Worm (Caenorhabditis elegans) whole organism, mixed stage, embryonic: Measurements from ENCODE around the gene F01D5.1.

Experiments
- bed-3 ChIP-seq: fragments of 200-800 bp; sonication (Bioruptor generic); optimal IDR thresholded peaks from 3 replicates; lab custom pipeline; 2018; ENCODE audit warnings: mild to moderate bottlenecking, missing genetic modification characterization, moderate library complexity, missing compliant biosample characterization
- blmp-1 ChIP-seq: fragments of 150-350 bp; optimal IDR thresholded peaks from 2 replicates; lab custom pipeline; 2014; ENCODE audit warnings: missing biosample characterization, missing genetic modification characterization
- ceh-39 ChIP-seq: fragments of 150-350 bp; optimal IDR thresholded peaks from 2 replicates; lab custom pipeline; 2014; ENCODE audit warnings: missing biosample characterization, missing genetic modification characterization
- ceh-43 ChIP-seq: fragments of 200-800 bp; sonication (Bioruptor generic); optimal IDR thresholded peaks from 2 replicates; lab custom pipeline; 2018; ENCODE audit warnings: mild to moderate bottlenecking, missing genetic modification characterization, moderate library complexity, missing compliant biosample characterization
- ces-1 ChIP-seq: fragments of 150-350 bp; optimal IDR thresholded peaks from 2 replicates; lab custom pipeline; 2014; ENCODE audit warnings: missing biosample characterization, missing genetic modification reagents, missing genetic modification characterization
- cnd-1 ChIP-seq: fragments of 200-800 bp; sonication (Bioruptor generic); optimal IDR thresholded peaks from 2 replicates; lab custom pipeline; 2018; ENCODE audit warnings: mild to moderate bottlenecking, missing genetic modification characterization, missing compliant biosample characterization
- elt-1 ChIP-seq: sonication (generic microtip); optimal IDR thresholded peaks from 2 replicates; lab custom pipeline; 2017; ENCODE audit warnings: missing genetic modification characterization, mild to moderate bottlenecking, missing compliant biosample characterization, antibody characterized with exemption, moderate library complexity, borderline replicate concordance; ENCODE audit not compliant: insufficient read depth
- elt-3 ChIP-seq: fragments of 150-350 bp; optimal IDR thresholded peaks from 2 replicates; lab custom pipeline; 2014; ENCODE audit warnings: missing biosample characterization, missing genetic modification characterization
- flh-1 ChIP-seq: fragments of 200-800 bp; sonication (Bioruptor generic); optimal IDR thresholded peaks from 2 replicates; lab custom pipeline; 2018; ENCODE audit warnings: mild to moderate bottlenecking, missing genetic modification characterization, moderate library complexity, missing compliant biosample characterization
- ham-2 ChIP-seq: fragments of 200-800 bp; sonication (Bioruptor generic); optimal IDR thresholded peaks from 2 replicates; lab custom pipeline; 2018; ENCODE audit warnings: mild to moderate bottlenecking, missing genetic modification characterization, missing compliant biosample characterization
- hlh-1 ChIP-seq: fragments of 150-350 bp; optimal IDR thresholded peaks from 2 replicates; lab custom pipeline; 2014; ENCODE audit warnings: missing biosample characterization, missing genetic modification reagents, missing genetic modification characterization
- lin-13 ChIP-seq: fragments of 150-350 bp; optimal IDR thresholded peaks from 2 replicates; lab custom pipeline; 2014; ENCODE audit warnings: missing biosample characterization, missing genetic modification characterization
- lin-32 ChIP-seq: fragments of 200-800 bp; sonication (Bioruptor generic); optimal IDR thresholded peaks from 2 replicates; lab custom pipeline; 2018; ENCODE audit warnings: mild to moderate bottlenecking, missing genetic modification characterization, missing compliant biosample characterization
- lsy-2 ChIP-seq: fragments of 150-350 bp; optimal IDR thresholded peaks from 2 replicates; lab custom pipeline; 2014; ENCODE audit warnings: missing biosample characterization, missing genetic modification characterization
- mab-5 ChIP-seq: fragments of 150-350 bp; optimal IDR thresholded peaks from 2 replicates; lab custom pipeline; 2014; ENCODE audit warnings: missing biosample characterization, missing genetic modification characterization
- mep-1 ChIP-seq: fragments of 150-350 bp; optimal IDR thresholded peaks from 2 replicates; lab custom pipeline; 2017; ENCODE audit warnings: missing biosample characterization, missing genetic modification reagents, missing genetic modification characterization, inconsistent platforms
- mls-2 ChIP-seq: sonication (generic microtip); optimal IDR thresholded peaks from 2 replicates; lab custom pipeline; 2016; ENCODE audit warnings: mild to moderate bottlenecking, missing genetic modification characterization, moderate library complexity, missing compliant biosample characterization
- nhr-12 ChIP-seq: fragments of 150-350 bp; optimal IDR thresholded peaks from 2 replicates; lab custom pipeline; 2014; ENCODE audit warnings: missing biosample characterization, missing genetic modification characterization
- nhr-2 ChIP-seq: fragments of 150-350 bp; optimal IDR thresholded peaks from 2 replicates; lab custom pipeline; 2014; ENCODE audit warnings: missing biosample characterization, missing genetic modification characterization
- nhr-237 ChIP-seq: fragments of 150-350 bp; optimal IDR thresholded peaks from 2 replicates; lab custom pipeline; 2014; ENCODE audit warnings: missing biosample characterization, missing genetic modification characterization
- nhr-28 ChIP-seq: fragments of 150-350 bp; optimal IDR thresholded peaks from 2 replicates; lab custom pipeline; 2014; ENCODE audit warnings: missing biosample characterization, missing genetic modification characterization
- pha-4 ChIP-seq: fragments of 150-350 bp; optimal IDR thresholded peaks from 2 replicates; lab custom pipeline; 2018; ENCODE audit warnings: missing biosample characterization, missing genetic modification reagents, missing genetic modification characterization
- sem-2 ChIP-seq: fragments of 200-800 bp; sonication (Bioruptor generic); optimal IDR thresholded peaks from 2 replicates; lab custom pipeline; 2018; ENCODE audit warnings: mild to moderate bottlenecking, missing genetic modification characterization, missing compliant biosample characterization
- snpc-4 ChIP-seq: fragments of 150-350 bp; optimal IDR thresholded peaks from 2 replicates; lab custom pipeline; 2014; ENCODE audit warnings: missing biosample characterization, missing genetic modification characterization
- sptf-1 ChIP-seq: sonication (generic microtip); optimal IDR thresholded peaks from 2 replicates; lab custom pipeline; 2017; ENCODE audit warnings: mild to moderate bottlenecking, missing genetic modification characterization, moderate library complexity, missing compliant biosample characterization
- tbx-8 ChIP-seq: fragments of 200-800 bp; sonication (Bioruptor generic); optimal IDR thresholded peaks from 2 replicates; lab custom pipeline; 2018; ENCODE audit warnings: mild to moderate bottlenecking, missing genetic modification characterization, moderate library complexity, missing compliant biosample characterization
- unc-120 ChIP-seq: sonication (generic microtip); optimal IDR thresholded peaks from 2 replicates; lab custom pipeline; 2017; ENCODE audit warnings: missing genetic modification characterization, missing compliant biosample characterization; ENCODE audit not compliant: poor library complexity, severe bottlenecking
- unc-39 ChIP-seq: fragments of 150-350 bp; optimal IDR thresholded peaks from 2 replicates; lab custom pipeline; 2014; ENCODE audit warnings: missing biosample characterization, missing genetic modification characterization
- unc-62 ChIP-seq: fragments of 150-350 bp; optimal IDR thresholded peaks from 2 replicates; lab custom pipeline; 2014; ENCODE audit warnings: missing biosample characterization, missing genetic modification reagents, missing genetic modification characterization
- ztf-11 ChIP-seq: fragments of 150-350 bp; optimal IDR thresholded peaks from 2 replicates; lab custom pipeline; 2014; ENCODE audit warnings: missing biosample characterization, missing genetic modification characterization

F01D5.1 gene

DNA sequence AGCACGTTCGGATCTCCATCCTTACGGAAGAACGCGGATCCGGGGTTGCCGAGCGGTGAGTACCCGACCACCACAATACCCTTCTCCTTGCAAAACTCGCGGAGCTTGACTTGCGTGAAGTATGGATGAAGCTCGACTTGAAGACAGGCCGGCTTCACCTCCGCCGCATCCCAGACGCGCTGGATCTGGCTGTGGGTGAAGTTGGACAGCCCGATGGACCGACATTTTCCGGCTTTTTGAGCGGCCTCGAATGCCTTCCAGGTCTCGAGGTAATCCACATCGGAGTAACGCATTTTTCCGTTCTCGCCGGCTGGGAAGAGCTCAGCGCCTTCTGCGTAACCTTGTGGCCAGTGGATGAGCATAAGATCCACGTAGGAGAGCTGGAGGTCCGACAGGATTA is 25.2 kb downstream of the F01D5.1 start:
- TF ChIP-seq mep-1 (tag; lab: Kevin White, UChicago) (no peak), ceh-43 (GFP tag; lab: Kevin White, UChicago) (no peak), sem-2 (no peak), ham-2 (GFP tag; lab: Kevin White, UChicago) (no peak), sptf-1 (no peak), nhr-12 (tag; lab: Kevin White, UChicago) (no peak), elt-3 (no peak), nhr-28 (tag; lab: Kevin White, UChicago) (no peak), ces-1 (no peak), lin-13 (tag; lab: Kevin White, UChicago) (no peak), lin-32 (GFP tag; lab: Kevin White, UChicago) (no peak), blmp-1 (tag; lab: Kevin White, UChicago) (no peak), ztf-11 (no peak), flh-1 (GFP tag; lab: Kevin White, UChicago) (no peak)

- TF ChIP-seq ces-1 (no peak), pha-4 (tag; lab: Kevin White, UChicago) (no peak), mep-1 (tag; lab: Kevin White, UChicago) (no peak), lsy-2 (tag; lab: Kevin White, UChicago) (no peak), elt-1 (tag; lab: Kevin White, UChicago) (no peak), mls-2 (tag; lab: Kevin White, UChicago) (no peak), unc-62 (GFP tag; lab: Kevin White, UChicago) (no peak), cnd-1 (no peak), bed-3 (GFP tag; lab: Kevin White, UChicago) (no peak), snpc-4 (tag; lab: Kevin White, UChicago) (no peak), lin-13 (tag; lab: Kevin White, UChicago) (no peak), nhr-237 (tag; lab: Kevin White, UChicago) (no peak)
- TF ChIP-seq, all 35 proteins: peak for 0
Observed at ce11 chrII:13968979-13969378, 28.4 kb downstream of the F01D5.1 start, which contains the start of gene sre-43. Gene sre-43 (minus strand): TSS chrII:13969079.

DNA sequence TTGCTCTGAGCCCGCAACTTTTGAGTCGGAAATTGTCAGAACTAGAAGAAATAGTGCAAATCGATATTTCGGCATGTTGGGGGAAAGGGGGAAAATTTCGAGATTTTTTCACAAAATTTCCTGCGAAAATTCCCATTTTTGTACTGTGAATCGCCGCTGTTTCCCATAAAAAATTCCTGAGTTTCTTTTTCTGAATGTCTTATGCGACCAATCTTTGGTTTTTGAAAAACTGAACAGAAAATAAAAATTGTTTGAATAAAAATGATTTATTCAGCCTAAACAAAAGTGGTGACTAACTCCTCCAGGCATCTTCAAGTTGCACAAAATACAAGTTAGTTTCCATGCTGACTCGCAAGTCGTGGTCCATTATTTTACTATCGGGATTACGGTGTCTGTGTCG is 31.1 kb downstream of the F01D5.1 start, which contains the start of gene W07G1.7:
W07G1.7 (minus strand) TSS at position 101 of the 400 bp plus-strand sequence.
- TF ChIP-seq bed-3 (GFP tag; lab: Kevin White, UChicago) = no peak
- TF ChIP-seq nhr-12 (tag; lab: Kevin White, UChicago) = no peak
- TF ChIP-seq sptf-1 = no peak
- TF ChIP-seq ceh-43 (GFP tag; lab: Kevin White, UChicago) = no peak
- no peak for TF ChIP-seq snpc-4 (tag; lab: Kevin White, UChicago)

ce11 chrII:13964325-13964724 is 33.1 kb downstream of the F01D5.1 start:
- TF ChIP-seq unc-120 (tag; lab: Kevin White, UChicago) = no peak

- TF ChIP-seq tbx-8 (GFP tag; lab: Kevin White, UChicago) (no peak), mab-5 (no peak), lin-32 (GFP tag; lab: Kevin White, UChicago) (no peak), sptf-1 (no peak), nhr-2 (tag; lab: Kevin White, UChicago) (no peak)
Observed at ce11 chrII:13962319-13962718, 35.1 kb downstream of the F01D5.1 start, which contains the start of gene rpi-1. Gene rpi-1 (minus strand): TSS chrII:13962419.

ce11 chrII:13961567-13961966 is 35.8 kb downstream of the F01D5.1 start:
- no peak for TF ChIP-seq ham-2 (GFP tag; lab: Kevin White, UChicago)
- TF ChIP-seq hlh-1 = no peak
- TF ChIP-seq blmp-1 (tag; lab: Kevin White, UChicago) = no peak
- TF ChIP-seq unc-62 (GFP tag; lab: Kevin White, UChicago) = no peak
- no peak for TF ChIP-seq ceh-39 (tag; lab: Kevin White, UChicago)
- TF ChIP-seq mab-5 = no peak
- no peak for TF ChIP-seq unc-39
